Worm (Caenorhabditis elegans): ENCODE data around the gene C27B7.7.

Gene C27B7.7

ce11 chrIV:8869624-8870023 lies 37.2 kb upstream of the C27B7.7 start, which contains the start of gene npp-23:
npp-23 (minus strand) TSS chrIV:8869679.
- no peak for TF ChIP-seq ceh-82 (tag; optimal IDR thresholded peaks at IDR 0.05)
- TF ChIP-seq ceh-16 (tag; optimal IDR thresholded peaks at IDR 0.05), result no peak
- TF ChIP-seq ztf-1 (GFP tag; conservative IDR thresholded peaks at IDR 0.05), result no peak
- no peak for TF ChIP-seq skn-1 (tag; optimal IDR thresholded peaks at IDR 0.05)
- no peak for TF ChIP-seq unc-39 (tag; optimal IDR thresholded peaks at IDR 0.05)
- no peak for TF ChIP-seq mbf-1 (tag; optimal IDR thresholded peaks at IDR 0.05)
- no peak for TF ChIP-seq nhr-11 (tag; optimal IDR thresholded peaks at IDR 0.05)
- no peak for TF ChIP-seq C34F6.9 (tag; optimal IDR thresholded peaks at IDR 0.05)
- TF ChIP-seq egl-27 (tag; optimal IDR thresholded peaks at IDR 0.05), result no peak
- TF ChIP-seq nhr-77 (tag; optimal IDR thresholded peaks at IDR 0.05), result no peak
- peak; percentile 12 for TF ChIP-seq snpc-4 (tag; optimal IDR thresholded peaks at IDR 0.05)
- no peak for TF ChIP-seq ZK546.5 (tag; optimal IDR thresholded peaks at IDR 0.05)
- no peak for TF ChIP-seq Y55F3AM.14 (GFP tag; optimal IDR thresholded peaks at IDR 0.05)
- TF ChIP-seq peb-1 (tag; optimal IDR thresholded peaks at IDR 0.05), result no peak
- TF ChIP-seq ztf-4 (tag; optimal IDR thresholded peaks at IDR 0.05), result no peak
- TF ChIP-seq R02D3.7 (tag; optimal IDR thresholded peaks at IDR 0.05), result no peak
- TF ChIP-seq zag-1 (tag; optimal IDR thresholded peaks at IDR 0.05), result no peak
- no peak for TF ChIP-seq sma-9 (GFP tag; optimal IDR thresholded peaks at IDR 0.05)
- TF ChIP-seq sma-9 (tag; optimal IDR thresholded peaks at IDR 0.05), result no peak
- no peak for TF ChIP-seq lin-39 (tag; optimal IDR thresholded peaks at IDR 0.05)
- no peak for TF ChIP-seq elt-3 (tag; optimal IDR thresholded peaks at IDR 0.05)
- TF ChIP-seq gmeb-1 (tag; optimal IDR thresholded peaks at IDR 0.05), result peak; percentile 94
- no peak for TF ChIP-seq nhr-21 (tag; optimal IDR thresholded peaks at IDR 0.05)
- peak; percentile 20 for TF ChIP-seq sma-3 (GFP tag; optimal IDR thresholded peaks at IDR 0.05)
- no peak for TF ChIP-seq nhr-23 (tag; optimal IDR thresholded peaks at IDR 0.05)
- TF ChIP-seq blmp-1 (tag; optimal IDR thresholded peaks at IDR 0.05; ENCODE audit: insufficient read depth), result no peak
- TF ChIP-seq dmd-4 (tag; optimal IDR thresholded peaks at IDR 0.05), result no peak

- TF ChIP-seq snpc-4 (tag; optimal IDR thresholded peaks at IDR 0.05) (no peak), lin-13 (GFP tag; optimal IDR thresholded peaks at IDR 0.05) (no peak), zag-1 (tag; optimal IDR thresholded peaks at IDR 0.05) (no peak), F13H6.1 (tag; optimal IDR thresholded peaks at IDR 0.05) (no peak), skn-1 (tag; optimal IDR thresholded peaks at IDR 0.05) (no peak), peb-1 (tag; optimal IDR thresholded peaks at IDR 0.05) (no peak), sma-9 (GFP tag; optimal IDR thresholded peaks at IDR 0.05) (no peak), sma-9 (tag; optimal IDR thresholded peaks at IDR 0.05) (no peak), gmeb-1 (tag; optimal IDR thresholded peaks at IDR 0.05) (no peak), ztf-1 (GFP tag; conservative IDR thresholded peaks at IDR 0.05) (no peak), nhr-6 (tag; optimal IDR thresholded peaks at IDR 0.05) (no peak), blmp-1 (tag; optimal IDR thresholded peaks at IDR 0.05; ENCODE audit: insufficient read depth) (no peak), ceh-82 (tag; optimal IDR thresholded peaks at IDR 0.05) (no peak), nhr-129 (tag; optimal IDR thresholded peaks at IDR 0.05) (no peak), aly-2 (tag; optimal IDR thresholded peaks at IDR 0.05) (no peak), nhr-11 (tag; optimal IDR thresholded peaks at IDR 0.05) (no peak), lin-39 (tag; optimal IDR thresholded peaks at IDR 0.05) (no peak)
Observed at ce11 chrIV:8872958-8873357, 33.9 kb upstream of the C27B7.7 start, which contains the start of gene C09G9.3. C09G9.3 (minus strand) TSS chrIV:8873058.

ce11 chrIV:8873847-8874246 lies 33.0 kb upstream of the C27B7.7 start, which contains the start of gene hdl-2:
hdl-2 (plus strand) TSS chrIV:8874147.
- TF ChIP-seq crh-2 (tag; optimal IDR thresholded peaks at IDR 0.05) (no peak), lin-13 (GFP tag; optimal IDR thresholded peaks at IDR 0.05) (no peak), alr-1 (tag; optimal IDR thresholded peaks at IDR 0.05) (no peak), ZK546.5 (tag; optimal IDR thresholded peaks at IDR 0.05) (no peak), unc-62 (GFP tag; optimal IDR thresholded peaks at IDR 0.05) (no peak), ztf-1 (GFP tag; conservative IDR thresholded peaks at IDR 0.05) (no peak), lsy-2 (tag; optimal IDR thresholded peaks at IDR 0.05) (no peak), snpc-4 (tag; optimal IDR thresholded peaks at IDR 0.05) (no peak), Y55F3AM.14 (GFP tag; optimal IDR thresholded peaks at IDR 0.05) (no peak), nhr-11 (tag; optimal IDR thresholded peaks at IDR 0.05) (no peak), sem-4 (tag; optimal IDR thresholded peaks at IDR 0.05) (no peak), R02D3.7 (tag; optimal IDR thresholded peaks at IDR 0.05) (no peak), unc-55 (GFP tag; optimal IDR thresholded peaks at IDR 0.05) (no peak), nhr-6 (tag; optimal IDR thresholded peaks at IDR 0.05) (no peak)

ce11 chrIV:8879810-8880209 lies 27.0 kb upstream of the C27B7.7 start, which contains the start of gene npax-4:
npax-4 (minus strand) TSS chrIV:8879910.
- no peak for TF ChIP-seq nhr-11 (tag; optimal IDR thresholded peaks at IDR 0.05)
- no peak for TF ChIP-seq fos-1 (tag; optimal IDR thresholded peaks at IDR 0.05)
- no peak for TF ChIP-seq nhr-129 (tag; optimal IDR thresholded peaks at IDR 0.05)
- TF ChIP-seq snpc-4 (tag; optimal IDR thresholded peaks at IDR 0.05), result no peak
- no peak for TF ChIP-seq nhr-6 (tag; optimal IDR thresholded peaks at IDR 0.05)
- TF ChIP-seq egl-27 (tag; optimal IDR thresholded peaks at IDR 0.05), result no peak
- no peak for TF ChIP-seq lin-11 (tag; optimal IDR thresholded peaks at IDR 0.05)
- no peak for TF ChIP-seq ztf-11 (tag; optimal IDR thresholded peaks at IDR 0.05)
- TF ChIP-seq elt-1 (tag; optimal IDR thresholded peaks at IDR 0.05), result no peak
- no peak for TF ChIP-seq R02D3.7 (tag; optimal IDR thresholded peaks at IDR 0.05)
- TF ChIP-seq zag-1 (tag; optimal IDR thresholded peaks at IDR 0.05), result no peak
- no peak for TF ChIP-seq sem-4 (tag; optimal IDR thresholded peaks at IDR 0.05)
- no peak for TF ChIP-seq ztf-4 (tag; optimal IDR thresholded peaks at IDR 0.05)
- no peak for TF ChIP-seq alr-1 (tag; optimal IDR thresholded peaks at IDR 0.05)
- TF ChIP-seq skn-1 (tag; optimal IDR thresholded peaks at IDR 0.05), result no peak

Measured in whole organism, L2 larva.